Fruit fly (Drosophila melanogaster) whole organism, embryonic: Measurements from ENCODE around the gene Pdi.

Experiments
- Ada2b ChIP-seq: fragments of 200-800 bp; sonication (Bioruptor generic); IDR thresholded peaks from 2 replicates; pipeline ENCODE4 v1.3.6; 2022; ENCODE audit warnings: missing biosample characterization, missing genetic modification characterization
- Adf1 ChIP-seq: fragments of 200-800 bp; sonication (Bioruptor generic); IDR thresholded peaks from 2 replicates; pipeline ENCODE4 v1.3.6; 2022; ENCODE audit warnings: missing biosample characterization, missing genetic modification characterization
- Atf3 ChIP-seq: fragments of 200-800 bp; sonication (Bioruptor generic); optimal IDR thresholded peaks from 3 replicates; lab custom pipeline; 2016; ENCODE audit warnings: missing biosample characterization, missing genetic modification characterization
- BEAF-32 ChIP-seq: fragments of 200-800 bp; sonication (Bioruptor generic); optimal IDR thresholded peaks from 3 replicates; lab custom pipeline; 2017; ENCODE audit warnings: missing biosample characterization, missing genetic modification characterization, mild to moderate bottlenecking, moderate library complexity, missing genetic modification reagents
- CG10462 ChIP-seq: fragments of 200-800 bp; sonication (Bioruptor generic); optimal IDR thresholded peaks from 2 replicates; lab custom pipeline; 2016; ENCODE audit warnings: missing biosample characterization, missing genetic modification characterization
- CG11085 ChIP-seq: fragments of 200-800 bp; sonication (Bioruptor generic); IDR thresholded peaks from 2 replicates; pipeline ENCODE4 v1.3.6; 2022; ENCODE audit warnings: missing biosample characterization, missing genetic modification characterization
- CG11695 ChIP-seq: fragments of 200-800 bp; sonication (Bioruptor generic); IDR thresholded peaks from 3 replicates; pipeline ENCODE4 v1.3.6; 2022; ENCODE audit warnings: missing biosample characterization, missing genetic modification characterization
- CG11696 ChIP-seq: fragments of 200-800 bp; sonication (Bioruptor generic); IDR thresholded peaks from 2 replicates; pipeline ENCODE4 v1.3.6; 2022; ENCODE audit warnings: missing biosample characterization, missing genetic modification characterization
- CG13424 ChIP-seq: fragments of 200-800 bp; sonication (Bioruptor generic); optimal IDR thresholded peaks from 2 replicates; lab custom pipeline; 2019; ENCODE audit warnings: missing biosample characterization, mild to moderate bottlenecking, missing genetic modification characterization, moderate library complexity
- CG13624 ChIP-seq: fragments of 200-800 bp; sonication (Bioruptor generic); optimal IDR thresholded peaks from 2 replicates; lab custom pipeline; 2016; ENCODE audit warnings: missing biosample characterization, missing genetic modification characterization
- CG13894 ChIP-seq: fragments of 200-800 bp; sonication (Bioruptor generic); optimal IDR thresholded peaks from 3 replicates; lab custom pipeline; 2018; ENCODE audit warnings: missing biosample characterization, mild to moderate bottlenecking, missing genetic modification characterization, moderate library complexity
- CG14965 ChIP-seq: fragments of 200-800 bp; sonication (Bioruptor generic); optimal IDR thresholded peaks from 2 replicates; lab custom pipeline; 2016; ENCODE audit warnings: missing biosample characterization, missing genetic modification characterization, borderline replicate concordance
- CG15073 ChIP-seq: fragments of 200-800 bp; sonication (Bioruptor generic); optimal IDR thresholded peaks from 2 replicates; lab custom pipeline; 2016; ENCODE audit warnings: missing biosample characterization, missing genetic modification characterization
- CG17568 ChIP-seq: fragments of 200-800 bp; sonication (Bioruptor generic); optimal IDR thresholded peaks from 2 replicates; lab custom pipeline; 2018; ENCODE audit warnings: missing biosample characterization, mild to moderate bottlenecking, missing genetic modification characterization, moderate library complexity
- CG1792 ChIP-seq: fragments of 200-800 bp; sonication (Bioruptor generic); optimal IDR thresholded peaks from 2 replicates; lab custom pipeline; 2016; ENCODE audit warnings: missing biosample characterization, missing genetic modification characterization
- CG2116 ChIP-seq: fragments of 200-800 bp; sonication (Bioruptor generic); optimal IDR thresholded peaks from 3 replicates; lab custom pipeline; 2018; ENCODE audit warnings: missing biosample characterization, mild to moderate bottlenecking, missing genetic modification characterization
- CG2712 ChIP-seq: fragments of 200-800 bp; optimal IDR thresholded peaks from 3 replicates; lab custom pipeline; 2019; ENCODE audit warnings: missing biosample characterization, mild to moderate bottlenecking, missing genetic modification characterization, moderate library complexity
- CG3065 ChIP-seq: fragments of 200-800 bp; sonication (Bioruptor generic); optimal IDR thresholded peaks from 2 replicates; lab custom pipeline; 2016; ENCODE audit warnings: missing biosample characterization, missing genetic modification characterization
- CG34224 ChIP-seq: fragments of 200-800 bp; sonication (Bioruptor generic); IDR thresholded peaks from 3 replicates; pipeline ENCODE4 v1.3.6; 2022; ENCODE audit warnings: missing biosample characterization, missing genetic modification characterization; ENCODE audit not compliant: partially characterized antibody
- CG4360 ChIP-seq: fragments of 200-800 bp; sonication (Bioruptor generic); IDR thresholded peaks from 2 replicates; pipeline ENCODE4 v1.3.6; 2022; ENCODE audit warnings: missing biosample characterization, missing genetic modification characterization
- CG4854 ChIP-seq: fragments of 200-800 bp; sonication (Bioruptor generic); optimal IDR thresholded peaks from 2 replicates; lab custom pipeline; 2016; ENCODE audit warnings: missing biosample characterization, missing genetic modification characterization, inconsistent platforms
- CG7357 ChIP-seq: fragments of 200-800 bp; sonication (Bioruptor generic); IDR thresholded peaks from 3 replicates; pipeline ENCODE4 v1.3.6; 2022; ENCODE audit warnings: missing biosample characterization, missing genetic modification characterization
- CG7556 ChIP-seq: fragments of 200-800 bp; sonication (Bioruptor generic); optimal IDR thresholded peaks from 2 replicates; lab custom pipeline; 2017; ENCODE audit warnings: missing biosample characterization, mild to moderate bottlenecking, missing genetic modification characterization
- CG7963 ChIP-seq: fragments of 200-800 bp; sonication (Bioruptor generic); IDR thresholded peaks from 3 replicates; pipeline ENCODE4 v1.3.6; 2022; ENCODE audit warnings: missing biosample characterization, missing genetic modification characterization; ENCODE audit not compliant: partially characterized antibody
- CrebB ChIP-seq: fragments of 200-800 bp; sonication (Bioruptor generic); optimal IDR thresholded peaks from 3 replicates; lab custom pipeline; 2018; ENCODE audit warnings: missing biosample characterization, mild to moderate bottlenecking, missing genetic modification characterization
- D19A ChIP-seq: fragments of 200-800 bp; optimal IDR thresholded peaks from 3 replicates; lab custom pipeline; 2019; ENCODE audit warnings: missing biosample characterization, mild to moderate bottlenecking, missing genetic modification characterization, moderate library complexity
- Doc2 ChIP-seq: fragments of 200-800 bp; sonication (Bioruptor generic); IDR thresholded peaks from 2 replicates; pipeline ENCODE4 v1.3.6; 2022; ENCODE audit warnings: missing biosample characterization, missing genetic modification characterization
- Eip74EF ChIP-seq, 2 experiments: fragments of 200-800 bp in 1 of 2; fragments of >200 bp in 1 of 2; sonication (Bioruptor generic) in 1 of 2; optimal IDR thresholded peaks; 2 replicates each; lab custom pipeline; 2017 to 2019; ENCODE audit warnings: missing biosample characterization in 2 of 2, missing genetic modification characterization in 2 of 2, mild to moderate bottlenecking in 1 of 2, moderate library complexity in 1 of 2
- Ets97D ChIP-seq: fragments of 200-800 bp; sonication (Bioruptor generic); optimal IDR thresholded peaks from 3 replicates; lab custom pipeline; 2016; ENCODE audit warnings: missing biosample characterization, missing genetic modification characterization
- Hr3 ChIP-seq: fragments of 200-800 bp; sonication (Bioruptor generic); optimal IDR thresholded peaks from 3 replicates; lab custom pipeline; 2016; ENCODE audit warnings: missing biosample characterization, missing genetic modification characterization
- NK7.1 ChIP-seq: fragments of 200-800 bp; sonication (Bioruptor generic); optimal IDR thresholded peaks from 3 replicates; lab custom pipeline; 2016; ENCODE audit warnings: missing biosample characterization, missing genetic modification characterization
- Tbp ChIP-seq: fragments of >200 bp; optimal IDR thresholded peaks from 2 replicates; lab custom pipeline; 2018; ENCODE audit warnings: missing biosample characterization, missing genetic modification characterization
- ara ChIP-seq: fragments of 200-800 bp; sonication (Bioruptor generic); IDR thresholded peaks from 2 replicates; pipeline ENCODE4 v1.3.6; 2022; ENCODE audit warnings: missing biosample characterization, missing genetic modification characterization
- cad ChIP-seq: fragments of >200 bp; optimal IDR thresholded peaks from 2 replicates; lab custom pipeline; 2017; ENCODE audit warnings: missing biosample characterization, missing genetic modification characterization
- disco-r ChIP-seq: fragments of 200-800 bp; sonication (Bioruptor generic); optimal IDR thresholded peaks from 2 replicates; lab custom pipeline; 2016; ENCODE audit warnings: missing biosample characterization, missing genetic modification characterization
- dmrt99B ChIP-seq: fragments of 200-800 bp; sonication (Bioruptor generic); optimal IDR thresholded peaks from 2 replicates; lab custom pipeline; 2018; ENCODE audit warnings: missing biosample characterization, mild to moderate bottlenecking, missing genetic modification characterization, moderate library complexity
- emc ChIP-seq: fragments of 200-800 bp; sonication (Bioruptor generic); optimal IDR thresholded peaks from 2 replicates; lab custom pipeline; 2016; ENCODE audit warnings: missing biosample characterization, missing genetic modification characterization
- exex ChIP-seq: fragments of 200-800 bp; sonication (Bioruptor generic); optimal IDR thresholded peaks from 4 replicates; lab custom pipeline; 2018; ENCODE audit warnings: missing biosample characterization, mild to moderate bottlenecking, missing genetic modification characterization, moderate library complexity
- gfzf ChIP-seq: fragments of 200-800 bp; sonication (Bioruptor generic); optimal IDR thresholded peaks from 2 replicates; lab custom pipeline; 2016; ENCODE audit warnings: missing biosample characterization, mild to moderate bottlenecking, missing genetic modification characterization, moderate library complexity
- hkb ChIP-seq, 2 experiments: fragments of 200-800 bp in 1 of 2; fragments of >200 bp in 1 of 2; sonication (Bioruptor generic) in 1 of 2; IDR thresholded peaks in 1 of 2; optimal IDR thresholded peaks in 1 of 2; 2 replicates each; pipeline versions ENCODE4 v1.3.6 to Lab custom; 2017 to 2022; ENCODE audit warnings: missing biosample characterization in 1 of 2, missing genetic modification characterization in 1 of 2
- insv ChIP-seq, 2 experiments: fragments of 200-800 bp; sonication (Bioruptor generic); optimal IDR thresholded peaks; 3 replicates each; lab custom pipeline; 2016 to 2018; ENCODE audit warnings: missing biosample characterization in 2 of 2, missing genetic modification characterization in 2 of 2
- nau ChIP-seq: fragments of 200-800 bp; sonication (Bioruptor generic); optimal IDR thresholded peaks from 3 replicates; lab custom pipeline; 2017; ENCODE audit warnings: missing biosample characterization, mild to moderate bottlenecking, missing genetic modification characterization, missing genetic modification reagents
- otp ChIP-seq: fragments of 200-800 bp; sonication (Bioruptor generic); IDR thresholded peaks from 3 replicates; pipeline ENCODE4, ENCODE4 v1.3.6; 2022; ENCODE audit warnings: missing biosample characterization, missing genetic modification characterization
- run ChIP-seq: fragments of 200-800 bp; sonication (Bioruptor generic); optimal IDR thresholded peaks from 3 replicates; lab custom pipeline; 2018; ENCODE audit warnings: missing biosample characterization, mild to moderate bottlenecking, missing genetic modification characterization
- sens-2 ChIP-seq: fragments of 200-800 bp; sonication (Bioruptor generic); IDR thresholded peaks from 2 replicates; pipeline ENCODE4 v1.3.6; 2022; ENCODE audit warnings: missing biosample characterization, missing genetic modification characterization
- sob ChIP-seq: fragments of 200-800 bp; sonication (Bioruptor generic); IDR thresholded peaks from 2 replicates; pipeline ENCODE4 v1.3.6; 2022; ENCODE audit warnings: missing biosample characterization, missing genetic modification characterization
- stc ChIP-seq: fragments of 200-800 bp; sonication (Bioruptor generic); IDR thresholded peaks from 2 replicates; pipeline ENCODE4 v1.3.6; 2022; ENCODE audit warnings: missing biosample characterization, missing genetic modification characterization
- wdn ChIP-seq: fragments of 200-800 bp; sonication (Bioruptor generic); IDR thresholded peaks from 2 replicates; pipeline ENCODE4 v1.3.6; 2022; ENCODE audit warnings: missing biosample characterization, missing genetic modification characterization
- wor ChIP-seq: fragments of 200-800 bp; sonication (Bioruptor generic); IDR thresholded peaks from 2 replicates; pipeline ENCODE4 v1.3.6; 2022; ENCODE audit warnings: missing biosample characterization, missing genetic modification characterization

Pdi gene

DNA sequence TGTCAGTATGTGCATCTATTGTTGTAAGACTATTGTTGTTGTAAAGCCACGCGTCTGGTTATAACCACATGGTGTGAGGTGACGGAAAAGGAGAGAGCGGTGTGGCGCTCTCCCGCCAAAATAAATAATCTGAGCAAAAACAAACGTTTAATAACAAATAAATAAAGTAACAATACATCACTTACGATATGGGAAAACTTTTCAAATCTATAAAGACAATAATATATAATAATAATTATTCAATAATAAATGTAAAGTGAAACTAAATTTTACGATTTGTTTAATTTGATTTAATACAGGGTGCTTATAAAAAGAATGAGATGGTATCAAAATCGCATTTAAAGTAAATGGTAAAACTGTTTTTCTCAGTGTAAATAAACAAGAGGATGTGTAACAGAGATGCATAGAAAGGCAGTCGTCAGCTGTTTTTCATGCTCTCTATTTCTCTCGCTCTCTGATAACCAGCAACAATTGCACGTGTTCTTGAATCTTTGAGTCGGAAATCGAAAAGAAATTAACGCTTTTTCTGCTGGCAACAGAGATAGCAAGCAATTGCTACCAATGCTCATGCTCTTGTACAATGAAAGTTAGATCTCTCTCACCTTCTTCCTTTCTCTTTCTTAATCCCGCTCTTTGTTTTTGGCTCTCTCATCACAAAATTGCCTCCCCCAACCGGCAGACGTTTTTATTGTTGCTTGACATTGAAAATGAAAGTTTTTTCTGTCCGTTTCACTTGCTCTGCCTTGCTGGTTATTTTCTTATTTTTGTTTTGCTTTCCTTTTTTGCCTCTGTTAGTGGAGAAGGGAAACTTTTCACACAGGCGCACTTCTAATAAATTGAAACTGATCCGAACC, 43.8 kb downstream of the Pdi start:
- TF ChIP-seq wdn (GFP tag; lab: Robert Waterston, UW) (no peak), CG15073 (no peak), Tbp (GFP tag; lab: Kevin White, UChicago) (no peak), CG17568 (GFP tag; lab: Kevin White, UChicago) (peak; percentile 67), Ada2b (GFP tag; lab: Robert Waterston, UW) (peak; percentile 82), CG3065 (GFP tag; lab: Kevin White, UChicago) (peak; percentile 24), CG11085 (GFP tag; lab: Robert Waterston, UW) (peak; percentile 75), CG4360 (GFP tag; lab: Robert Waterston, UW) (peak; percentile 83), Adf1 (GFP tag; lab: Robert Waterston, UW) (no peak), dmrt99B (peak; percentile 89), cad (GFP tag; lab: Kevin White, UChicago) (no peak), Atf3 (GFP tag; lab: Kevin White, UChicago) (no peak), CG4854 (GFP tag; lab: Kevin White, UChicago) (no peak), sens-2 (GFP tag; lab: Robert Waterston, UW) (0 out of 2 replicates have a peak, but pooled peaks have one; percentile 5), Doc2 (GFP tag; lab: Robert Waterston, UW) (no peak), CG10462 (peak; percentile 37), BEAF-32 (GFP tag; lab: Kevin White, UChicago) (no peak), CG7963 (GFP tag; lab: Robert Waterston, UW) (no peak), exex (peak; percentile 78), CG11696 (GFP tag; lab: Robert Waterston, UW) (peak; percentile 76), otp (no peak), emc (GFP tag; lab: Kevin White, UChicago) (no peak), ara (GFP tag; lab: Robert Waterston, UW) (peak; percentile 69), CG2712 (peak; percentile 97), sob (GFP tag; lab: Robert Waterston, UW) (peak; percentile 47; the same call in 1 of the 2 replicates), CG7556 (GFP tag; lab: Kevin White, UChicago) (peak; percentile 93), CG34224 (GFP tag; lab: Robert Waterston, UW) (no peak), D19A (tag; lab: Kevin White, UChicago) (peak; percentile 85), insv (GFP tag; optimal IDR thresholded peaks at IDR 0.05; lab: Kevin White, UChicago) (no peak), CG13624 (GFP tag; lab: Kevin White, UChicago) (no peak), CG7357 (peak; percentile 76), hkb (optimal IDR thresholded peaks at IDR 0.05; lab: Kevin White, UChicago) (no peak), hkb (GFP tag; IDR thresholded peaks at IDR 0.05; lab: Robert Waterston, UW) (peak; percentile 93), wor (peak; percentile 50; the same call in 1 of the 2 replicates), CrebB (tag; lab: Kevin White, UChicago) (peak; percentile 50), Hr3 (GFP tag; lab: Kevin White, UChicago) (peak; percentile 64), CG2116 (peak; percentile 76), stc (GFP tag; lab: Robert Waterston, UW) (peak; percentile 93), CG14965 (GFP tag; lab: Kevin White, UChicago) (peak; percentile 5), CG1792 (GFP tag; lab: Kevin White, UChicago) (peak; percentile 19), disco-r (GFP tag; lab: Kevin White, UChicago) (peak; percentile 12), NK7.1 (GFP tag; lab: Kevin White, UChicago) (peak; percentile 58), CG11695 (GFP tag; lab: Robert Waterston, UW) (peak; percentile 93), CG13424 (tag; lab: Kevin White, UChicago) (peak; percentile 87), gfzf (GFP tag; lab: Kevin White, UChicago) (no peak), Eip74EF (GFP tag; optimal IDR thresholded peaks at IDR 0.05; lab: Kevin White, UChicago) (peak in 1 of 2 experiments; percentile 90), CG13894 (peak; percentile 87), nau (GFP tag; lab: Kevin White, UChicago) (peak; percentile 80), Ets97D (GFP tag; lab: Kevin White, UChicago) (no peak), run (tag; lab: Kevin White, UChicago) (peak; percentile 92)
